Fruit fly (Drosophila melanogaster) whole organism, wandering third instar larva: Measurements from ENCODE around the gene CG3546.

Experiments
- Abd-B ChIP-seq: fragments of >200 bp; optimal IDR thresholded peaks from 2 replicates; lab custom pipeline; 2017; ENCODE audit warnings: missing biosample characterization, missing genetic modification characterization
- CG32264 ChIP-seq: fragments of 200-800 bp; sonication (Bioruptor generic); optimal IDR thresholded peaks from 2 replicates; lab custom pipeline; 2016; ENCODE audit warnings: missing biosample characterization, missing genetic modification characterization
- CG9705 ChIP-seq: fragments of 200-800 bp; sonication (Bioruptor generic); optimal IDR thresholded peaks from 2 replicates; lab custom pipeline; 2018; ENCODE audit warnings: missing biosample characterization, mild to moderate bottlenecking, missing genetic modification characterization
- Dif ChIP-seq: fragments of 200-275, 200-300 bp; sonication (Bioruptor generic); optimal IDR thresholded peaks from 2 replicates; lab custom pipeline; 2018; ENCODE audit warnings: missing biosample characterization, missing genetic modification characterization; ENCODE audit not compliant: partially characterized antibody
- GATAd ChIP-seq: sonication (Bioruptor generic); optimal IDR thresholded peaks from 2 replicates; lab custom pipeline; 2016; ENCODE audit warnings: missing biosample characterization, missing genetic modification characterization
- HLH106 ChIP-seq: fragments of 200-800 bp; optimal IDR thresholded peaks from 3 replicates; lab custom pipeline; 2019; ENCODE audit warnings: missing biosample characterization, mild to moderate bottlenecking, missing genetic modification characterization, moderate library complexity
- Hnf4 ChIP-seq: fragments of 200-800 bp; sonication (Bioruptor generic); optimal IDR thresholded peaks from 2 replicates; lab custom pipeline; 2016; ENCODE audit warnings: missing biosample characterization, mild to moderate bottlenecking, missing genetic modification characterization
- Hr78 ChIP-seq: fragments of >200 bp; optimal IDR thresholded peaks from 2 replicates; lab custom pipeline; 2017; ENCODE audit warnings: missing biosample characterization, missing genetic modification characterization
- Hr83 ChIP-seq: fragments of 200-300 bp; sonication (Bioruptor generic); optimal IDR thresholded peaks from 2 replicates; lab custom pipeline; 2016; ENCODE audit warnings: missing biosample characterization, mild to moderate bottlenecking, missing genetic modification characterization, moderate library complexity; ENCODE audit not compliant: poor library complexity, severe bottlenecking
- Jra ChIP-seq: sonication (Bioruptor generic); optimal IDR thresholded peaks from 2 replicates; lab custom pipeline; 2016; ENCODE audit warnings: missing biosample characterization, missing genetic modification characterization
- Myc ChIP-seq: fragments of >200 bp; optimal IDR thresholded peaks from 2 replicates; lab custom pipeline; 2017
- N ChIP-seq: fragments of >200 bp; optimal IDR thresholded peaks from 2 replicates; lab custom pipeline; 2018; ENCODE audit warnings: missing biosample characterization, missing external identifiers, missing genetic modification characterization
- OdsH ChIP-seq: fragments of 200-800 bp; sonication (Bioruptor generic); optimal IDR thresholded peaks from 2 replicates; lab custom pipeline; 2016; ENCODE audit warnings: missing biosample characterization, mild to moderate bottlenecking, missing genetic modification characterization
- Rel ChIP-seq, 2 experiments: fragments of 200-800 bp; sonication (Bioruptor generic) in 1 of 2; optimal IDR thresholded peaks; 2 replicates in 1 of 2; 3 replicates in 1 of 2; lab custom pipeline; 2016 to 2019; ENCODE audit warnings: mild to moderate bottlenecking in 2 of 2, missing biosample characterization in 2 of 2, missing genetic modification characterization in 2 of 2, moderate library complexity in 1 of 2
- Sp1 ChIP-seq: fragments of 200-800 bp; sonication (Bioruptor generic); optimal IDR thresholded peaks from 3 replicates; lab custom pipeline; 2019; ENCODE audit warnings: missing biosample characterization, mild to moderate bottlenecking, missing genetic modification characterization, moderate library complexity
- Vsx2 ChIP-seq: fragments of 200-300, 225-300 bp; sonication (Bioruptor generic); optimal IDR thresholded peaks from 2 replicates; lab custom pipeline; 2018; ENCODE audit warnings: missing biosample characterization, missing genetic modification characterization; ENCODE audit not compliant: partially characterized antibody
- br ChIP-seq: fragments of 200-800 bp; sonication (Bioruptor generic); optimal IDR thresholded peaks from 2 replicates; lab custom pipeline; 2016; ENCODE audit warnings: missing biosample characterization, missing genetic modification characterization
- brk ChIP-seq: fragments of 200-800 bp; sonication (Bioruptor generic); optimal IDR thresholded peaks from 2 replicates; lab custom pipeline; 2016; ENCODE audit warnings: missing biosample characterization, mild to moderate bottlenecking, missing genetic modification characterization
- dl ChIP-seq, 2 experiments: fragments of 175-275, 200-275 bp in 1 of 2; fragments of 200-275 bp in 1 of 2; sonication (Bioruptor generic); optimal IDR thresholded peaks; lab custom pipeline; 2018; ENCODE audit warnings: mild to moderate bottlenecking in 2 of 2, missing biosample characterization in 2 of 2, missing genetic modification characterization in 2 of 2, moderate library complexity in 2 of 2; ENCODE audit not compliant: partially characterized antibody in 2 of 2, insufficient read depth in 1 of 2
- dsf ChIP-seq: sonication (Bioruptor generic); optimal IDR thresholded peaks from 2 replicates; lab custom pipeline; 2016; ENCODE audit warnings: missing biosample characterization, missing genetic modification characterization, borderline replicate concordance
- ey ChIP-seq: fragments of 200-800 bp; sonication (Bioruptor generic); optimal IDR thresholded peaks from 2 replicates; lab custom pipeline; 2016; ENCODE audit warnings: missing biosample characterization, missing genetic modification characterization
- foxo ChIP-seq, 2 experiments: fragments of 200-800 bp; sonication (Bioruptor generic); optimal IDR thresholded peaks; 2 replicates in 1 of 2; 3 replicates in 1 of 2; lab custom pipeline; 2016 to 2017; ENCODE audit warnings: missing biosample characterization in 2 of 2, missing genetic modification characterization in 2 of 2
- h ChIP-seq: fragments of 200-800 bp; sonication (Bioruptor generic); optimal IDR thresholded peaks from 3 replicates; lab custom pipeline; 2016; ENCODE audit warnings: missing biosample characterization, mild to moderate bottlenecking, missing genetic modification characterization
- lola ChIP-seq: fragments of >200 bp; optimal IDR thresholded peaks from 2 replicates; lab custom pipeline; 2017; ENCODE audit warnings: missing biosample characterization, missing genetic modification characterization
- psq ChIP-seq: fragments of 200-800 bp; sonication (Bioruptor generic); optimal IDR thresholded peaks from 3 replicates; lab custom pipeline; 2017; ENCODE audit warnings: missing biosample characterization, mild to moderate bottlenecking, missing genetic modification characterization, moderate library complexity
- rgr ChIP-seq: fragments of 200-800 bp; sonication (Bioruptor generic); optimal IDR thresholded peaks from 3 replicates; lab custom pipeline; 2016; ENCODE audit warnings: missing biosample characterization, mild to moderate bottlenecking, missing genetic modification characterization
- sv ChIP-seq: fragments of 200-800 bp; sonication (Bioruptor generic); optimal IDR thresholded peaks from 3 replicates; lab custom pipeline; 2016; ENCODE audit warnings: missing biosample characterization, missing genetic modification characterization
- tai ChIP-seq: sonication (Bioruptor generic); optimal IDR thresholded peaks from 2 replicates; lab custom pipeline; 2016; ENCODE audit warnings: missing biosample characterization, missing genetic modification characterization
- woc ChIP-seq: sonication (Bioruptor generic); optimal IDR thresholded peaks from 2 replicates; lab custom pipeline; 2016; ENCODE audit warnings: missing biosample characterization, mild to moderate bottlenecking, missing genetic modification characterization

The CG3546 gene

dm6 chrX:4548611-4549120 lies 9.2 kb upstream of the CG3546 start, which contains the start of the genes Usf and CG15912:
Gene Usf, minus strand, starts transcription at chrX:4548794.
Gene CG15912, plus strand, starts transcription at chrX:4549070.
- no peak for TF ChIP-seq OdsH (GFP tag; lab: Kevin White, UChicago)
- TF ChIP-seq rgr (GFP tag; lab: Kevin White, UChicago), result peak; percentile 72
- TF ChIP-seq, all 38 proteins: peak for 1

dm6 chrX:4551717-4552116 lies 6.2 kb upstream of the CG3546 start, which contains the start of the genes CG11436 and CG3527:
Gene CG11436, minus strand, starts transcription at chrX:4551878.
Gene CG3527, plus strand, starts transcription at chrX:4551973.
- no peak for TF ChIP-seq psq (GFP tag; lab: Kevin White, UChicago)
- no peak for TF ChIP-seq CG9705
- TF ChIP-seq dsf (GFP tag; lab: Kevin White, UChicago), result no peak
- no peak for TF ChIP-seq br
- peak; percentile 99 for TF ChIP-seq rgr (GFP tag; lab: Kevin White, UChicago)

- TF ChIP-seq ey (peak; percentile 31), GATAd (no peak), CG32264 (no peak), OdsH (GFP tag; lab: Kevin White, UChicago) (peak; percentile 5), h (GFP tag; lab: Kevin White, UChicago) (peak; percentile 64), Myc (peak; percentile 74), sv (GFP tag; lab: Kevin White, UChicago) (no peak), Hnf4 (GFP tag; lab: Kevin White, UChicago) (no peak), lola (GFP tag; lab: Kevin White, UChicago) (no peak), Hr83 (GFP tag; lab: Kevin White, UChicago) (peak; percentile 10), N (GFP tag; lab: Kevin White, UChicago) (no peak), woc (GFP tag; lab: Kevin White, UChicago) (no peak), Jra (peak; percentile 38), HLH106 (peak; percentile 39), foxo (GFP tag; optimal IDR thresholded peaks at IDR 0.05; lab: Kevin White, UChicago) (peak in 1 of 2 experiments; percentile 65), brk (GFP tag; lab: Kevin White, UChicago) (no peak), dl (GFP tag; optimal IDR thresholded peaks at IDR 0.05; lab: Kevin White, UChicago; ENCODE audit: insufficient read depth in 1 of 2, partially characterized antibody in 2 of 2) (no peak), Rel (GFP tag; optimal IDR thresholded peaks at IDR 0.05; lab: Kevin White, UChicago) (no peak), Rel (tag; optimal IDR thresholded peaks at IDR 0.05; lab: Kevin White, UChicago) (peak; percentile 62), br (peak; percentile 37), CG9705 (peak; percentile 7), rgr (GFP tag; lab: Kevin White, UChicago) (peak; percentile 75), tai (GFP tag; lab: Kevin White, UChicago) (no peak), Sp1 (peak; percentile 22)
These were observed 3.9 kb upstream of the CG3546 start, which contains the start of gene CG11444 for dm6 chrX:4553999-4554398. Gene CG11444, minus strand, starts transcription at chrX:4554398.

DNA sequence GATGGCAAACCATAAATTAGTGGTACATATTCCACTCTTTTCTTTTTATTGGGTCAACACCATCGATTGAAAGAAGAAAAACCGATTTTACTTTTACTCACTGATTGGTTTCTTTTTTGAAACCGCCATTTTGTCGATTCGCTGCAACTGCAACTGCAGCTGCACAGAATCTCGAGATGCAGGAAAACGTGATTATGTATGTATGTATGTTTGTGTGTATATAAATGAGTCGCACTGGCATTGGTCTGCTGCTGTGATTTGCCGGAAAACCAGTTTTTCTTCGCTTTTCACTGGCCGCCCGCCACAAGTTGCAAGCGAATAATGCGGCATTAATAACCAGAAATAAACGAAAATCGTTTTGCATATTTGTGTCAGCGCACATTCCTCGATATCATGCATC lies 3.2 kb upstream of the CG3546 start:
- TF ChIP-seq brk (GFP tag; lab: Kevin White, UChicago) (no peak), ey (no peak), dsf (GFP tag; lab: Kevin White, UChicago) (no peak), dl (GFP tag; optimal IDR thresholded peaks at IDR 0.05; lab: Kevin White, UChicago; ENCODE audit: insufficient read depth in 1 of 2, partially characterized antibody in 2 of 2) (no peak), br (no peak), foxo (GFP tag; optimal IDR thresholded peaks at IDR 0.05; lab: Kevin White, UChicago) (no peak), Hr83 (GFP tag; lab: Kevin White, UChicago) (no peak), Dif (no peak), h (GFP tag; lab: Kevin White, UChicago) (no peak), N (GFP tag; lab: Kevin White, UChicago) (no peak), Hr78 (GFP tag; lab: Kevin White, UChicago) (no peak), woc (GFP tag; lab: Kevin White, UChicago) (no peak)

- TF ChIP-seq Vsx2 (GFP tag; lab: Kevin White, UChicago) (no peak), Abd-B (no peak), Myc (no peak), Dif (no peak), Rel (GFP tag; optimal IDR thresholded peaks at IDR 0.05; lab: Kevin White, UChicago) (no peak), Rel (tag; optimal IDR thresholded peaks at IDR 0.05; lab: Kevin White, UChicago) (peak; percentile 46), h (GFP tag; lab: Kevin White, UChicago) (peak; percentile 42)
These were observed 2.0 kb upstream of the CG3546 start for dm6 chrX:4555833-4556232.
